Fruit fly (Drosophila melanogaster): ENCODE data around the gene Irp-1A.
A peak's percentile ranks its signal among the peaks of the same experiment; 100 is the strongest.

Gene Irp-1A

DNA sequence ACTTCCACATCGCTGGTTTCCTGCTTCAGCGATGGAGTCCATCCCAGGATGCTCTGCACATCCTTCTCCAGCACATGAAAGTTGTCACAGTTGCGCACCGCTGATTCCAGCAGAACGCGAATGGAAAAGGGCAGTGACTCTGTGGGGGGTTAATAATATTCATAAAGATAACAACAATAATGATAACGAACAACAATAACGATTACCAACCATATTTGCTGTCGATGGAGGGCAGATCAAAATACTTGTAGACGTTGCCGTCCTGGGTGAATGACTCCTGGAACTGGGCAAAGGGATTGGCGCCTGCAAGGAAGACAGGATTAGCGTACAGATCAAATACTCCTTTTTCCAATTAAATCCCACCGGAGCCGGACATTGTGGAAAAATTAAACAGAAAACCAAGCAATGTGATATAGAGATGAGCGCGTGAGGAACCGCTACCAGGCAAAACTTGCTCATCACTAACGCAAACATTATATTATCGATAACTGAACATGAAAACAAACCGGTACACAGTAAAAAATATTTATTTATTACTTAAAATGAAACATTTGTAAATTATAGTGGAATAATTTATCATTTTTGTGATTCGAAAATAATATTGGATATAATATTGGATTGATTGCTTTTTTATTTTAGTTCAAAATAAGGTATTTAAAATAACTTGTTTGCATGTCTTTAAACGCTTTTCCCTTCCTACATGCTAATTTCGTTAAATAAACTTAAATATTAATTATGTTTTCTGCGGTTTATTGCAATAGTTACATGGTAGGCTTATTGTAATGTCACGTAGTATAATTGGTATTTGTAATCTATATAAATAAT, at the start of gene Irp-1A (continued):
- TF ChIP-seq ss (GFP tag; optimal IDR thresholded peaks at IDR 0.05) (peak in 1 of 2 experiments; percentile 44), CG6163 (GFP tag; IDR thresholded peaks at IDR 0.05) (peak; percentile 41; the same call in 1 of the 3 replicates), acj6 (GFP tag; optimal IDR thresholded peaks at IDR 0.05) (peak; percentile 51), CG16779 (tag; optimal IDR thresholded peaks at IDR 0.05) (no peak), pdm3 (GFP tag; optimal IDR thresholded peaks at IDR 0.05) (peak; percentile 38), dsx (GFP tag; optimal IDR thresholded peaks at IDR 0.05; ENCODE audit: poor library complexity, severe bottlenecking) (peak; percentile 78), cyc (GFP tag; optimal IDR thresholded peaks at IDR 0.05) (peak; percentile 34), Ets96B (tag; optimal IDR thresholded peaks at IDR 0.05) (peak; percentile 80), CG6808 (GFP tag; optimal IDR thresholded peaks at IDR 0.05) (peak; percentile 32)

DNA sequence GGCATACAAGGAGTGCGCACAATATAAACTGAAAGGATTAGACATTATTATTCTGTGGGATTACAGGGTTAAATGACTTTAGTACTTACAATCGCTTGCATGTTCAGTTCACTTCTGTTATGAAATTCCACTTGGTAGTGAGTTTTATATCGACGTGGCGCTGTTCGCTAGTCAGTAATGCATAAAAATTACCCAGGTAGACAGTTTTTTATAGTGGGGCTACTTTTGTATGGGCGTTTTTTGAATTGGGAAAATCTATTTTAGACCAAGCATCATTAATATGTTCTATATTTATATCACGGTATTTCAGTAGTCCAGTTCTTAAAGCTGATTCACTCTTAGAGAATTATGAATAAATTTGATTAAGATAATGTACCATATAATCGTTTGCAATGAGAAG, 47.3 kb upstream of the Irp-1A start, which contains the start of gene CG43095:
Gene CG43095, minus strand, starts transcription at position 101 of the 400 bp plus-strand sequence.
- TF ChIP-seq CG6276 (GFP tag; optimal IDR thresholded peaks at IDR 0.05), result no peak
- no peak for TF ChIP-seq ss (GFP tag; optimal IDR thresholded peaks at IDR 0.05)

DNA sequence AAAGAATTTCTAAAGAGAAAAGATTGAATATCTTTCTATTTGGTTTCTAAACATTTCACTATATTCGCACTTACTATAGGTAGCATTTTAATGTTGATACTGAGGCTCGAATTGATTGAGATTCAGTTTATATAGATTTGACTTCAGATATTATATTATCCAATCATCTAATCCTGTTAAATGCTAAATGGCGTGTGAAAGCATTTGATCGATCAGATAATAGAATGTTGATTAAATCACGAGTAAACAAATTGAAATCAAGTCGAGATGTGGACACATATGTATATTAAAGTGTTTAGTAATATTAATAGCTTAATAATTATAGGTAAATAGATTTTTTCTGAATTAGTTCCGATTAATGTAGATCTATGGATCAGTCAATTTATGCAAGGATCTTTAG, 46.5 kb upstream of the Irp-1A start, which contains the start of gene CG43094:
Gene CG43094, minus strand, starts transcription at position 101 of the 400 bp plus-strand sequence.
- no peak for TF ChIP-seq CG34406 (GFP tag; optimal IDR thresholded peaks at IDR 0.05)
- no peak for TF ChIP-seq Met (GFP tag; optimal IDR thresholded peaks at IDR 0.05)
- no peak for TF ChIP-seq fd85E (GFP tag; optimal IDR thresholded peaks at IDR 0.05)
- TF ChIP-seq esn (GFP tag; optimal IDR thresholded peaks at IDR 0.05), result no peak

DNA sequence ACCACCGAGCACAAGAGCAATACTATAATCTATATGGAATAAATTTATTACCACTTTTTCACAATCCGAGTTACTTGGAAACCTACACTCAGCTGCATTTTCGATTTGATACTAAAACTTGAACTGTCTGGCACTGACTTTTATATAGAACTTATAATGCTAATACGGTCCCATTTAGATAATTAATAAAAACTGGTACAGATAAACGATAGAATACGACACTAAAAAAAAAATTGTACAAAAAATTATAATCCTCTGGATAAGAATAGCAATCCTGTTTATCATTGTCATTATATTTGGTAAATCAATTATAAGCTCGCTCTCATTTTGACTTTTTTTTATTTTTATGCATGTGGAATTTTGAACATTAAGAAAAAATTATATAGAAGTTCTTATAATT, 45.8 kb upstream of the Irp-1A start, which contains the start of gene CG43093:
Gene CG43093, minus strand, starts transcription at position 101 of the 400 bp plus-strand sequence.
- TF ChIP-seq topi (GFP tag; optimal IDR thresholded peaks at IDR 0.05) (no peak), fd59A (GFP tag; optimal IDR thresholded peaks at IDR 0.05) (no peak), CG16779 (tag; optimal IDR thresholded peaks at IDR 0.05) (no peak), Hr39 (GFP tag; optimal IDR thresholded peaks at IDR 0.05) (no peak), Ets96B (tag; optimal IDR thresholded peaks at IDR 0.05) (no peak), Ets21C (GFP tag; optimal IDR thresholded peaks at IDR 0.05) (no peak), Hr4 (GFP tag; optimal IDR thresholded peaks at IDR 0.05) (no peak), spab (GFP tag; optimal IDR thresholded peaks at IDR 0.05) (no peak), esn (GFP tag; optimal IDR thresholded peaks at IDR 0.05) (no peak), CG31627 (GFP tag; optimal IDR thresholded peaks at IDR 0.05) (no peak), CG4318 (GFP tag; optimal IDR thresholded peaks at IDR 0.05) (no peak), CG34406 (GFP tag; optimal IDR thresholded peaks at IDR 0.05) (no peak), Lpt (GFP tag; optimal IDR thresholded peaks at IDR 0.05) (no peak), eg (GFP tag; IDR thresholded peaks at IDR 0.05) (no peak), salr (GFP tag; optimal IDR thresholded peaks at IDR 0.05) (no peak)

DNA sequence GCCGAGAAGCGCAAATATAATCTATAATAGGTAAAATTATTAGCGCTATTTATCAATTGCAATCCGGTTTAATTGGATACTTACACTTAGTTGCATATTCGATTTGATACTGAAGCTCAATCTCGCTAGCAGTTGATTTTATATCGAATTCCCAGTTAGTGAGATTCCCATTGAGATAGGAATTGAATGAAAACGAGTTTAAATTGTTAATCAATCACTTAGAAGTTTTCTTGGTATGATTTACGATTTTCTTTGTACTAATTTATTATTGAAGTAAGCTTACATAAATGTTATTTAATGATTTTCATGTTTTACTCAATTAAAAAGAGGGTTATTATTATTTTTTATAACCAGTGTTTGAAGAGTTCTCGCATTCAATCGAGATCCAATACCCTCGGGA, 45.2 kb upstream of the Irp-1A start, which contains the start of gene CG43092:
Gene CG43092, minus strand, starts transcription at position 101 of the 400 bp plus-strand sequence.
- TF ChIP-seq CG4318 (GFP tag; optimal IDR thresholded peaks at IDR 0.05), result no peak
- no peak for TF ChIP-seq Blimp-1 (GFP tag; optimal IDR thresholded peaks at IDR 0.05)
- TF ChIP-seq dsx (GFP tag; optimal IDR thresholded peaks at IDR 0.05; ENCODE audit: poor library complexity, severe bottlenecking), result no peak
- no peak for TF ChIP-seq Hr39 (GFP tag; optimal IDR thresholded peaks at IDR 0.05)
- TF ChIP-seq CG3032 (tag; optimal IDR thresholded peaks at IDR 0.05), result no peak
- TF ChIP-seq CG6163 (GFP tag; IDR thresholded peaks at IDR 0.05), result no peak
- no peak for TF ChIP-seq ss (GFP tag; optimal IDR thresholded peaks at IDR 0.05)
- no peak for TF ChIP-seq fkh (GFP tag; optimal IDR thresholded peaks at IDR 0.05)
- no peak for TF ChIP-seq net (GFP tag; optimal IDR thresholded peaks at IDR 0.05)
- no peak for TF ChIP-seq esn (GFP tag; optimal IDR thresholded peaks at IDR 0.05)
